Fruit fly (Drosophila melanogaster): ENCODE data around the gene CG14448.

CG14448 gene

dm6 chr3L:22773383-22773873, 14.8 kb upstream of the CG14448 start:
- TF ChIP-seq ovo (GFP tag; optimal IDR thresholded peaks at IDR 0.05): peak; percentile 57
- TF ChIP-seq CG7045 (GFP tag; optimal IDR thresholded peaks at IDR 0.05): no peak
- TF ChIP-seq kay (GFP tag; ENCODE audit: borderline replicate concordance): no peak
- no peak for TF ChIP-seq cic (GFP tag; optimal IDR thresholded peaks at IDR 0.05)
- no peak for TF ChIP-seq Clk (GFP tag; optimal IDR thresholded peaks at IDR 0.05)
- no peak for TF ChIP-seq toe (GFP tag; optimal IDR thresholded peaks at IDR 0.05)
- peak; percentile 66 for TF ChIP-seq tj (GFP tag; optimal IDR thresholded peaks at IDR 0.05)
- no peak for TF ChIP-seq CG11617 (GFP tag; optimal IDR thresholded peaks at IDR 0.05)
- no peak for TF ChIP-seq CG1620 (GFP tag; optimal IDR thresholded peaks at IDR 0.05)
- no peak for TF ChIP-seq CG5204 (GFP tag; optimal IDR thresholded peaks at IDR 0.05)
- TF ChIP-seq bab1 (GFP tag; optimal IDR thresholded peaks at IDR 0.05): peak; percentile 25
- TF ChIP-seq pad (GFP tag; optimal IDR thresholded peaks at IDR 0.05): no peak
- no peak for TF ChIP-seq Crg-1 (GFP tag; optimal IDR thresholded peaks at IDR 0.05)
- TF ChIP-seq Hr96 (GFP tag; optimal IDR thresholded peaks at IDR 0.05): peak; percentile 37
- TF ChIP-seq CG14711 (tag; optimal IDR thresholded peaks at IDR 0.05): peak; percentile 63
- TF ChIP-seq CG7101 (tag; optimal IDR thresholded peaks at IDR 0.05): no peak
- TF ChIP-seq Mnt (GFP tag; optimal IDR thresholded peaks at IDR 0.05): peak; percentile 75
- TF ChIP-seq CG12768 (GFP tag; optimal IDR thresholded peaks at IDR 0.05): no peak
- no peak for TF ChIP-seq CG33017 (tag; optimal IDR thresholded peaks at IDR 0.05)

- no peak for TF ChIP-seq cnc (optimal IDR thresholded peaks at IDR 0.05)
- no peak for TF ChIP-seq Crg-1 (GFP tag; optimal IDR thresholded peaks at IDR 0.05)
- TF ChIP-seq toe (GFP tag; optimal IDR thresholded peaks at IDR 0.05): no peak
- no peak for TF ChIP-seq CG33017 (tag; optimal IDR thresholded peaks at IDR 0.05)
- TF ChIP-seq CG12768 (GFP tag; optimal IDR thresholded peaks at IDR 0.05): no peak
- no peak for TF ChIP-seq Clk (GFP tag; optimal IDR thresholded peaks at IDR 0.05)
- no peak for TF ChIP-seq CG7045 (GFP tag; optimal IDR thresholded peaks at IDR 0.05)
- peak; percentile 3 for TF ChIP-seq tj (GFP tag; optimal IDR thresholded peaks at IDR 0.05)
- no peak for TF ChIP-seq pad (GFP tag; optimal IDR thresholded peaks at IDR 0.05)
These were observed 13.8 kb upstream of the CG14448 start for dm6 chr3L:22774479-22774878.

- no peak for TF ChIP-seq tj (GFP tag; optimal IDR thresholded peaks at IDR 0.05)
- no peak for TF ChIP-seq CG33017 (tag; optimal IDR thresholded peaks at IDR 0.05)
- no peak for TF ChIP-seq Hr96 (GFP tag; optimal IDR thresholded peaks at IDR 0.05)
- TF ChIP-seq CG7045 (GFP tag; optimal IDR thresholded peaks at IDR 0.05): no peak
- no peak for TF ChIP-seq Mnt (GFP tag; optimal IDR thresholded peaks at IDR 0.05)
- no peak for TF ChIP-seq toe (GFP tag; optimal IDR thresholded peaks at IDR 0.05)
- no peak for TF ChIP-seq cnc (optimal IDR thresholded peaks at IDR 0.05)
- no peak for TF ChIP-seq CG5204 (GFP tag; optimal IDR thresholded peaks at IDR 0.05)
- TF ChIP-seq bab1 (GFP tag; optimal IDR thresholded peaks at IDR 0.05): no peak
- TF ChIP-seq CG14711 (tag; optimal IDR thresholded peaks at IDR 0.05): no peak
- TF ChIP-seq Clk (GFP tag; optimal IDR thresholded peaks at IDR 0.05): no peak
- no peak for TF ChIP-seq ovo (GFP tag; optimal IDR thresholded peaks at IDR 0.05)
- TF ChIP-seq cic (GFP tag; optimal IDR thresholded peaks at IDR 0.05): no peak
- TF ChIP-seq CG7101 (tag; optimal IDR thresholded peaks at IDR 0.05): no peak
- TF ChIP-seq pad (GFP tag; optimal IDR thresholded peaks at IDR 0.05): no peak
These were observed 3.4 kb downstream of the CG14448 start for dm6 chr3L:22791622-22792021.

- TF ChIP-seq kay (GFP tag; ENCODE audit: borderline replicate concordance) (peak; percentile 87), CG1620 (GFP tag; optimal IDR thresholded peaks at IDR 0.05) (no peak), ovo (GFP tag; optimal IDR thresholded peaks at IDR 0.05) (no peak), CG7101 (tag; optimal IDR thresholded peaks at IDR 0.05) (no peak), Clk (GFP tag; optimal IDR thresholded peaks at IDR 0.05) (no peak), Crg-1 (GFP tag; optimal IDR thresholded peaks at IDR 0.05) (no peak)
These were observed 7.4 kb downstream of the CG14448 start for dm6 chr3L:22795604-22796003.

dm6 chr3L:22801970-22802369, 13.7 kb downstream of the CG14448 start:
- TF ChIP-seq CG5204 (GFP tag; optimal IDR thresholded peaks at IDR 0.05) (no peak), pad (GFP tag; optimal IDR thresholded peaks at IDR 0.05) (no peak), CG14711 (tag; optimal IDR thresholded peaks at IDR 0.05) (no peak), Clk (GFP tag; optimal IDR thresholded peaks at IDR 0.05) (no peak), CG7045 (GFP tag; optimal IDR thresholded peaks at IDR 0.05) (no peak), ovo (GFP tag; optimal IDR thresholded peaks at IDR 0.05) (no peak), cnc (optimal IDR thresholded peaks at IDR 0.05) (no peak), Hr96 (GFP tag; optimal IDR thresholded peaks at IDR 0.05) (no peak), kay (GFP tag; ENCODE audit: borderline replicate concordance) (no peak), CG1620 (GFP tag; optimal IDR thresholded peaks at IDR 0.05) (no peak), Crg-1 (GFP tag; optimal IDR thresholded peaks at IDR 0.05) (no peak)

dm6 chr3L:22820190-22820589, 32.0 kb downstream of the CG14448 start:
- TF ChIP-seq cnc (optimal IDR thresholded peaks at IDR 0.05) (no peak), Clk (GFP tag; optimal IDR thresholded peaks at IDR 0.05) (no peak), cic (GFP tag; optimal IDR thresholded peaks at IDR 0.05) (no peak), ovo (GFP tag; optimal IDR thresholded peaks at IDR 0.05) (no peak)

- TF ChIP-seq CG5204 (GFP tag; optimal IDR thresholded peaks at IDR 0.05) (no peak), CG12768 (GFP tag; optimal IDR thresholded peaks at IDR 0.05) (no peak), pad (GFP tag; optimal IDR thresholded peaks at IDR 0.05) (no peak), cic (GFP tag; optimal IDR thresholded peaks at IDR 0.05) (no peak), tj (GFP tag; optimal IDR thresholded peaks at IDR 0.05) (no peak), kay (GFP tag; ENCODE audit: borderline replicate concordance) (no peak), ovo (GFP tag; optimal IDR thresholded peaks at IDR 0.05) (no peak), CG11617 (GFP tag; optimal IDR thresholded peaks at IDR 0.05) (no peak), Mnt (GFP tag; optimal IDR thresholded peaks at IDR 0.05) (no peak)
These were observed 33.1 kb downstream of the CG14448 start for dm6 chr3L:22821377-22821776.

Measured in whole organism, adult.